1 fruit fly cellular context compared by ENCODE assay signal in genomic region chrX:11714529-11715262, dm6.
TF ChIP-seq lines count a peak whose summit lies in the region.

No protein-coding gene starts in this region.

TF ChIP-seq in whole organism, embryonic, 481 proteins besides CTCF, POLR2A, EP300 and RAD21 (continued from another document and continues in another):
- TF ChIP-seq Abd-B (GFP tag; optimal IDR thresholded peaks at IDR 0.05; lab: Kevin White, UChicago) (peak; percentile 60), Spps (tag; optimal IDR thresholded peaks at IDR 0.05; lab: Kevin White, UChicago) (no peak), inv (GFP tag; IDR thresholded peaks at IDR 0.05; lab: Robert Waterston, UW; ENCODE audit: partially characterized antibody) (no peak), CG17612 (GFP tag; IDR thresholded peaks at IDR 0.05; lab: Robert Waterston, UW) (no peak), CG12744 (GFP tag; optimal IDR thresholded peaks at IDR 0.05; lab: Kevin White, UChicago) (no peak), CG15073 (GFP tag; optimal IDR thresholded peaks at IDR 0.05; lab: Kevin White, UChicago) (no peak), Scr (GFP tag; IDR thresholded peaks at IDR 0.05; lab: Robert Waterston, UW; ENCODE audit: partially characterized antibody) (peak; percentile 14; the same call in 1 of the 2 replicates), grau (tag; optimal IDR thresholded peaks at IDR 0.05; lab: Kevin White, UChicago) (peak; percentile 73), CG13287 (GFP tag; IDR thresholded peaks at IDR 0.05; lab: Robert Waterston, UW; ENCODE audit: partially characterized antibody) (peak; percentile 48; the same call in 1 of the 2 replicates), CG18011 (GFP tag; optimal IDR thresholded peaks at IDR 0.05; lab: Kevin White, UChicago) (peak; percentile 64), ara (GFP tag; IDR thresholded peaks at IDR 0.05; lab: Robert Waterston, UW) (peak; percentile 57), CG15479 (GFP tag; optimal IDR thresholded peaks at IDR 0.05; lab: Kevin White, UChicago) (no peak), trem (tag; optimal IDR thresholded peaks at IDR 0.05; lab: Kevin White, UChicago) (peak; percentile 98), CG9609 (GFP tag; optimal IDR thresholded peaks at IDR 0.05; lab: Kevin White, UChicago) (peak; percentile 59), CG16779 (GFP tag; IDR thresholded peaks at IDR 0.05; lab: Robert Waterston, UW) (peak; percentile 72; the same call in 1 of the 2 replicates), CG10321 (GFP tag; IDR thresholded peaks at IDR 0.05; lab: Robert Waterston, UW) (peak; percentile 55), Hsf (GFP tag; optimal IDR thresholded peaks at IDR 0.05; lab: Kevin White, UChicago) (peak; percentile 9), caup (GFP tag; optimal IDR thresholded peaks at IDR 0.05; lab: Kevin White, UChicago; ENCODE audit: severe bottlenecking) (peak; percentile 63), onecut (GFP tag; IDR thresholded peaks at IDR 0.05; lab: Robert Waterston, UW) (peak; percentile 59; the same call in 1 of the 2 replicates), C15 (GFP tag; IDR thresholded peaks at IDR 0.05; lab: Robert Waterston, UW) (no peak), CG2712 (tag; optimal IDR thresholded peaks at IDR 0.05; lab: Kevin White, UChicago) (peak; percentile 56), CG10147 (GFP tag; optimal IDR thresholded peaks at IDR 0.05; lab: Kevin White, UChicago) (peak; percentile 55), Trl (optimal IDR thresholded peaks at IDR 0.05; lab: Kevin White, UChicago) (peak in 1 of 2 experiments; percentile 30), Trl (GFP tag; optimal IDR thresholded peaks at IDR 0.05; lab: Kevin White, UChicago) (peak; percentile 18), CG6791 (GFP tag; IDR thresholded peaks at IDR 0.05; lab: Robert Waterston, UW; ENCODE audit: partially characterized antibody) (peak; percentile 62; the same call in 1 of the 3 replicates), Nf-YA (GFP tag; IDR thresholded peaks at IDR 0.05; lab: Robert Waterston, UW) (no peak), CG1024 (GFP tag; IDR thresholded peaks at IDR 0.05; lab: Robert Waterston, UW) (no peak), CG14965 (GFP tag; optimal IDR thresholded peaks at IDR 0.05; lab: Kevin White, UChicago; ENCODE audit: borderline replicate concordance) (no peak), CrebB (tag; optimal IDR thresholded peaks at IDR 0.05; lab: Kevin White, UChicago) (no peak), gce (GFP tag; IDR thresholded peaks at IDR 0.05; lab: Robert Waterston, UW) (no peak), CG34422 (GFP tag; IDR thresholded peaks at IDR 0.05; lab: Robert Waterston, UW) (peak; percentile 76), Dfd (GFP tag; optimal IDR thresholded peaks at IDR 0.05; lab: Kevin White, UChicago) (no peak), jigr1 (GFP tag; IDR thresholded peaks at IDR 0.05; lab: Robert Waterston, UW) (no peak; the same call in 2 of the 3 replicates), Lhr (GFP tag; optimal IDR thresholded peaks at IDR 0.05; lab: Kevin White, UChicago) (peak; percentile 40), ewg (GFP tag; optimal IDR thresholded peaks at IDR 0.05; lab: Kevin White, UChicago) (peak; percentile 44), lilli (GFP tag; optimal IDR thresholded peaks at IDR 0.05; lab: Kevin White, UChicago) (peak; percentile 50), chm (GFP tag; IDR thresholded peaks at IDR 0.05; lab: Robert Waterston, UW) (peak; percentile 42; the same call in 1 of the 2 replicates), Oaz (GFP tag; IDR thresholded peaks at IDR 0.05; lab: Robert Waterston, UW) (peak; percentile 65), dysf (GFP tag; IDR thresholded peaks at IDR 0.05; lab: Robert Waterston, UW) (peak; percentile 82), fd96Cb (tag; optimal IDR thresholded peaks at IDR 0.05; lab: Kevin White, UChicago) (peak; percentile 26), Lpt (GFP tag; optimal IDR thresholded peaks at IDR 0.05; lab: Kevin White, UChicago) (no peak), jing (GFP tag; optimal IDR thresholded peaks at IDR 0.05; lab: Kevin White, UChicago) (no peak), br (optimal IDR thresholded peaks at IDR 0.05; lab: Kevin White, UChicago) (no peak), row (GFP tag; IDR thresholded peaks at IDR 0.05; lab: Robert Waterston, UW) (peak; percentile 82), CG1233 (GFP tag; optimal IDR thresholded peaks at IDR 0.05; lab: Kevin White, UChicago) (peak; percentile 56), az2 (GFP tag; optimal IDR thresholded peaks at IDR 0.05; lab: Kevin White, UChicago) (peak; percentile 18), Poxn (GFP tag; IDR thresholded peaks at IDR 0.05; lab: Robert Waterston, UW) (peak; percentile 41; the same call in 1 of the 2 replicates), Bteb2 (GFP tag; optimal IDR thresholded peaks at IDR 0.05; lab: Kevin White, UChicago) (no peak), CG9817 (tag; optimal IDR thresholded peaks at IDR 0.05; lab: Kevin White, UChicago) (peak; percentile 51), ham (GFP tag; IDR thresholded peaks at IDR 0.05; lab: Robert Waterston, UW) (no peak), Adf1 (GFP tag; IDR thresholded peaks at IDR 0.05; lab: Robert Waterston, UW) (peak; percentile 82), Dip3 (GFP tag; optimal IDR thresholded peaks at IDR 0.05; lab: Kevin White, UChicago) (peak; percentile 61), CG11696 (GFP tag; IDR thresholded peaks at IDR 0.05; lab: Robert Waterston, UW) (0 out of 2 replicates have a peak, but pooled peaks have one; percentile 44), kah (GFP tag; optimal IDR thresholded peaks at IDR 0.05; lab: Kevin White, UChicago) (no peak), H2.0 (GFP tag; IDR thresholded peaks at IDR 0.05; lab: Robert Waterston, UW) (peak; percentile 59), pho (GFP tag; optimal IDR thresholded peaks at IDR 0.05; lab: Kevin White, UChicago) (peak; percentile 79), Optix (GFP tag; IDR thresholded peaks at IDR 0.05; lab: Robert Waterston, UW) (peak; percentile 62; the same call in 2 of the 3 replicates), Hmr (GFP tag; optimal IDR thresholded peaks at IDR 0.05; lab: Kevin White, UChicago) (peak; percentile 77), run (tag; optimal IDR thresholded peaks at IDR 0.05; lab: Kevin White, UChicago) (peak; percentile 26), luna (GFP tag; optimal IDR thresholded peaks at IDR 0.05; lab: Kevin White, UChicago) (no peak), nau (GFP tag; optimal IDR thresholded peaks at IDR 0.05; lab: Kevin White, UChicago) (peak; percentile 58), D19B (GFP tag; optimal IDR thresholded peaks at IDR 0.05; lab: Kevin White, UChicago) (peak; percentile 42), bab2 (GFP tag; optimal IDR thresholded peaks at IDR 0.05; lab: Kevin White, UChicago) (peak; percentile 78), CG12299 (tag; optimal IDR thresholded peaks at IDR 0.05; lab: Kevin White, UChicago) (peak; percentile 8), CG13296 (GFP tag; optimal IDR thresholded peaks at IDR 0.05; lab: Kevin White, UChicago) (peak; percentile 62), CG4820 (GFP tag; optimal IDR thresholded peaks at IDR 0.05; lab: Kevin White, UChicago) (peak; percentile 100), danr (GFP tag; IDR thresholded peaks at IDR 0.05; lab: Robert Waterston, UW) (peak; percentile 77), CG1792 (GFP tag; optimal IDR thresholded peaks at IDR 0.05; lab: Kevin White, UChicago) (peak; percentile 44), CG10462 (GFP tag; optimal IDR thresholded peaks at IDR 0.05; lab: Kevin White, UChicago) (no peak), CG15269 (tag; optimal IDR thresholded peaks at IDR 0.05; lab: Kevin White, UChicago) (peak; percentile 78), gsb-n (tag; optimal IDR thresholded peaks at IDR 0.05; lab: Kevin White, UChicago) (peak; percentile 51), sug (tag; optimal IDR thresholded peaks at IDR 0.05; lab: Kevin White, UChicago) (peak; percentile 45), E2f2 (GFP tag; IDR thresholded peaks at IDR 0.05; lab: Robert Waterston, UW) (peak; percentile 51), Tbp (GFP tag; optimal IDR thresholded peaks at IDR 0.05; lab: Kevin White, UChicago) (no peak), CG6689 (GFP tag; IDR thresholded peaks at IDR 0.05; lab: Robert Waterston, UW) (peak; percentile 61), CG8089 (GFP tag; optimal IDR thresholded peaks at IDR 0.05; lab: Kevin White, UChicago) (peak; percentile 40), CG15514 (GFP tag; optimal IDR thresholded peaks at IDR 0.05; lab: Kevin White, UChicago) (peak; percentile 77), seq (GFP tag; IDR thresholded peaks at IDR 0.05; lab: Robert Waterston, UW) (peak; percentile 62), ttk (GFP tag; IDR thresholded peaks at IDR 0.05; lab: Robert Waterston, UW) (peak; percentile 47; the same call in 1 of the 2 replicates), Ssrp (tag; optimal IDR thresholded peaks at IDR 0.05; lab: Kevin White, UChicago) (peak; percentile 36), Usf (GFP tag; optimal IDR thresholded peaks at IDR 0.05; lab: Kevin White, UChicago) (peak; percentile 2), amos (GFP tag; IDR thresholded peaks at IDR 0.05; lab: Robert Waterston, UW; ENCODE audit: partially characterized antibody) (peak; percentile 57; the same call in 1 of the 2 replicates), scrt (GFP tag; optimal IDR thresholded peaks at IDR 0.05; lab: Kevin White, UChicago) (peak; percentile 37), CG4854 (GFP tag; optimal IDR thresholded peaks at IDR 0.05; lab: Kevin White, UChicago) (peak; percentile 40), chinmo (GFP tag; IDR thresholded peaks at IDR 0.05; lab: Robert Waterston, UW; ENCODE audit: partially characterized antibody) (0 out of 4 replicates have a peak, but pooled peaks have one; percentile 65), CG13123 (GFP tag; optimal IDR thresholded peaks at IDR 0.05; lab: Kevin White, UChicago) (no peak), hkb (optimal IDR thresholded peaks at IDR 0.05; lab: Kevin White, UChicago) (no peak), hkb (GFP tag; IDR thresholded peaks at IDR 0.05; lab: Robert Waterston, UW) (peak; percentile 68), D (optimal IDR thresholded peaks at IDR 0.05; lab: Kevin White, UChicago) (peak; percentile 29), D (GFP tag; optimal IDR thresholded peaks at IDR 0.05; lab: Kevin White, UChicago) (peak; percentile 0), Lim3 (GFP tag; IDR thresholded peaks at IDR 0.05; lab: Robert Waterston, UW) (no peak), Elba2 (GFP tag; optimal IDR thresholded peaks at IDR 0.05; lab: Kevin White, UChicago) (no peak), HLH3B (GFP tag; IDR thresholded peaks at IDR 0.05; lab: Robert Waterston, UW) (peak; percentile 50), CG11723 (GFP tag; optimal IDR thresholded peaks at IDR 0.05; lab: Kevin White, UChicago) (peak; percentile 9), otp (GFP tag; IDR thresholded peaks at IDR 0.05; lab: Robert Waterston, UW) (no peak; the same call in 2 of the 3 replicates), sens (GFP tag; lab: Kevin White, UChicago) (peak; percentile 81), pan (optimal IDR thresholded peaks at IDR 0.05; lab: Kevin White, UChicago) (no peak), pan (GFP tag; optimal IDR thresholded peaks at IDR 0.05 in 1 of 2, IDR thresholded peaks at IDR 0.05 in 1 of 2) (peak in 1 of 2 experiments; percentile 57), sqz (GFP tag; optimal IDR thresholded peaks at IDR 0.05; lab: Kevin White, UChicago) (peak; percentile 46), MBD-R2 (GFP tag; IDR thresholded peaks at IDR 0.05; lab: Robert Waterston, UW) (peak; percentile 48; the same call in 1 of the 2 replicates), CG31365 (tag; optimal IDR thresholded peaks at IDR 0.05; lab: Kevin White, UChicago) (no peak), CG31388 (GFP tag; optimal IDR thresholded peaks at IDR 0.05; lab: Kevin White, UChicago) (no peak), CG16863 (GFP tag; optimal IDR thresholded peaks at IDR 0.05; lab: Kevin White, UChicago) (peak; percentile 68), Fer1 (GFP tag; optimal IDR thresholded peaks at IDR 0.05; lab: Kevin White, UChicago) (peak; percentile 72), CG11504 (tag; optimal IDR thresholded peaks at IDR 0.05; lab: Kevin White, UChicago) (peak; percentile 71), CG3407 (GFP tag; optimal IDR thresholded peaks at IDR 0.05; lab: Kevin White, UChicago) (peak; percentile 25), nerfin-2 (GFP tag; IDR thresholded peaks at IDR 0.05; lab: Robert Waterston, UW; ENCODE audit: partially characterized antibody) (no peak), her (GFP tag; optimal IDR thresholded peaks at IDR 0.05; lab: Kevin White, UChicago) (peak; percentile 55), lbe (GFP tag; optimal IDR thresholded peaks at IDR 0.05; lab: Kevin White, UChicago) (peak; percentile 27), ash1 (GFP tag; optimal IDR thresholded peaks at IDR 0.05; lab: Kevin White, UChicago) (no peak), ranshi (GFP tag; IDR thresholded peaks at IDR 0.05; lab: Robert Waterston, UW) (peak; percentile 71; the same call in 1 of the 2 replicates), HLH4C (GFP tag; IDR thresholded peaks at IDR 0.05; lab: Robert Waterston, UW; ENCODE audit: partially characterized antibody) (no peak), crc (GFP tag; optimal IDR thresholded peaks at IDR 0.05; lab: Kevin White, UChicago) (peak; percentile 34), eve (GFP tag; optimal IDR thresholded peaks at IDR 0.05; lab: Kevin White, UChicago) (no peak), zfh1 (GFP tag; IDR thresholded peaks at IDR 0.05; lab: Robert Waterston, UW) (peak; percentile 70; the same call in 2 of the 3 replicates), CG4360 (GFP tag; IDR thresholded peaks at IDR 0.05; lab: Robert Waterston, UW) (peak; percentile 48; the same call in 1 of the 2 replicates), CG6813 (GFP tag; optimal IDR thresholded peaks at IDR 0.05; lab: Kevin White, UChicago) (peak; percentile 13), CG10267 (tag; optimal IDR thresholded peaks at IDR 0.05; lab: Kevin White, UChicago) (peak; percentile 36), CG10959 (GFP tag; IDR thresholded peaks at IDR 0.05; lab: Robert Waterston, UW) (peak; percentile 55), en (GFP tag; optimal IDR thresholded peaks at IDR 0.05; lab: Kevin White, UChicago) (no peak), CG31224 (GFP tag; IDR thresholded peaks at IDR 0.05; lab: Robert Waterston, UW) (peak; percentile 62), CG5180 (GFP tag; optimal IDR thresholded peaks at IDR 0.05; lab: Kevin White, UChicago) (peak; percentile 53), gsb (GFP tag; IDR thresholded peaks at IDR 0.05; lab: Robert Waterston, UW) (no peak), psq (GFP tag; optimal IDR thresholded peaks at IDR 0.05; lab: Kevin White, UChicago) (peak; percentile 95), pb (GFP tag; optimal IDR thresholded peaks at IDR 0.05; lab: Kevin White, UChicago) (peak; percentile 73), CG7839 (tag; optimal IDR thresholded peaks at IDR 0.05; lab: Kevin White, UChicago) (peak; percentile 79), salm (tag; optimal IDR thresholded peaks at IDR 0.05; lab: Kevin White, UChicago) (peak; percentile 43), schlank (tag; optimal IDR thresholded peaks at IDR 0.05; lab: Kevin White, UChicago) (peak; percentile 64), dmrt11E (tag; optimal IDR thresholded peaks at IDR 0.05; lab: Kevin White, UChicago) (no peak)
